Worm (Caenorhabditis elegans) whole organism, L1 larva: ENCODE measurements around the gene Y42H9AR.1.

ENCODE experiments used
- C04F5.9 ChIP-seq: sonication (generic microtip); optimal IDR thresholded peaks from 2 replicates; lab custom pipeline; 2016; ENCODE audit warnings: missing genetic modification characterization, missing compliant biosample characterization
- C16A3.4 ChIP-seq: fragments of 150-350 bp; optimal IDR thresholded peaks from 2 replicates; lab custom pipeline; 2014; ENCODE audit warnings: missing biosample characterization, missing genetic modification characterization
- C34B4.2 ChIP-seq: sonication (generic microtip); optimal IDR thresholded peaks from 2 replicates; lab custom pipeline; 2017; ENCODE audit warnings: mild to moderate bottlenecking, missing genetic modification characterization, missing compliant biosample characterization
- ama-1 ChIP-seq: fragments of 150-350 bp; optimal IDR thresholded peaks from 2 replicates; lab custom pipeline; 2014
- ceh-63 ChIP-seq: fragments of 200-800 bp; sonication (Bioruptor generic); optimal IDR thresholded peaks from 2 replicates; lab custom pipeline; 2018; ENCODE audit warnings: mild to moderate bottlenecking, missing genetic modification characterization, missing compliant biosample characterization
- ceh-90 ChIP-seq: sonication (generic microtip); optimal IDR thresholded peaks from 2 replicates; lab custom pipeline; 2016; ENCODE audit warnings: missing genetic modification characterization, missing compliant biosample characterization
- ces-1 ChIP-seq: fragments of 150-350 bp; optimal IDR thresholded peaks from 2 replicates; lab custom pipeline; 2014; ENCODE audit warnings: missing biosample characterization, missing genetic modification reagents, missing genetic modification characterization
- dsc-1 ChIP-seq: sonication (generic microtip); optimal IDR thresholded peaks from 2 replicates; lab custom pipeline; 2016; ENCODE audit warnings: mild to moderate bottlenecking, missing genetic modification characterization, missing compliant biosample characterization
- efl-1 ChIP-seq, 4 experiments: fragments of 150-350 bp; optimal IDR thresholded peaks in 3 of 4; peaks in 1 of 4; 1 replicate in 1 of 4; 2 replicates in 3 of 4; lab custom pipeline; 2014; ENCODE audit warnings: missing biosample characterization in 2 of 4, missing genetic modification characterization in 2 of 4, missing genetic modification reagents in 2 of 4
- elt-2 ChIP-seq: sonication (generic microtip); optimal IDR thresholded peaks from 2 replicates; lab custom pipeline; 2016; ENCODE audit warnings: missing genetic modification characterization, mild to moderate bottlenecking, inconsistent platforms, missing compliant biosample characterization, missing genetic modification reagents
- elt-3 ChIP-seq, 6 experiments: fragments of 150-350 bp in 1 of 6; sonication (generic microtip); optimal IDR thresholded peaks; 2 replicates each; lab custom pipeline; 2017 to 2018; ENCODE audit warnings: missing biosample characterization in 6 of 6, missing genetic modification characterization in 6 of 6, inconsistent platforms in 1 of 6
- fkh-10 ChIP-seq: sonication (generic microtip); optimal IDR thresholded peaks from 2 replicates; lab custom pipeline; 2017; ENCODE audit warnings: missing biosample characterization, missing genetic modification reagents, missing genetic modification characterization
- hlh-17 ChIP-seq: fragments of 200-800 bp; sonication (Bioruptor generic); optimal IDR thresholded peaks from 2 replicates; lab custom pipeline; 2018; ENCODE audit warnings: missing genetic modification characterization, mild to moderate bottlenecking, missing compliant biosample characterization, moderate library complexity, borderline replicate concordance
- lin-39 ChIP-seq: fragments of 150-350 bp; optimal IDR thresholded peaks from 2 replicates; lab custom pipeline; 2014; ENCODE audit warnings: missing biosample characterization, missing genetic modification reagents, missing genetic modification characterization
- lir-3 ChIP-seq: sonication (generic microtip); optimal IDR thresholded peaks from 2 replicates; lab custom pipeline; 2016; ENCODE audit warnings: mild to moderate bottlenecking, missing genetic modification characterization, moderate library complexity, missing compliant biosample characterization; ENCODE audit not compliant: poor library complexity
- lsy-2 ChIP-seq, 2 experiments: fragments of 150-350 bp; optimal IDR thresholded peaks; 2 replicates each; lab custom pipeline; 2014; ENCODE audit warnings: missing biosample characterization in 2 of 2, missing genetic modification characterization in 2 of 2
- mab-9 ChIP-seq: fragments of 200-800 bp; sonication (Bioruptor generic); IDR thresholded peaks from 2 replicates; pipeline ENCODE4 v1.3.6; 2022; ENCODE audit warnings: missing genetic modification reagents, missing genetic modification characterization, missing compliant biosample characterization
- mdl-1 ChIP-seq, 2 experiments: fragments of 150-350 bp; optimal IDR thresholded peaks; 2 replicates each; lab custom pipeline; 2014 to 2017; ENCODE audit warnings: missing biosample characterization in 2 of 2, missing genetic modification characterization in 2 of 2, inconsistent platforms in 1 of 2
- nhr-47 ChIP-seq: sonication (generic microtip); optimal IDR thresholded peaks from 2 replicates; lab custom pipeline; 2016; ENCODE audit warnings: mild to moderate bottlenecking, missing genetic modification characterization, moderate library complexity, missing compliant biosample characterization
- nhr-76 ChIP-seq: sonication (generic microtip); optimal IDR thresholded peaks from 2 replicates; lab custom pipeline; 2017; ENCODE audit warnings: missing biosample characterization, missing genetic modification characterization
- pag-3 ChIP-seq: sonication (generic microtip); optimal IDR thresholded peaks from 2 replicates; lab custom pipeline; 2017; ENCODE audit warnings: missing genetic modification characterization, mild to moderate bottlenecking, missing compliant biosample characterization, antibody characterized with exemption, borderline replicate concordance; ENCODE audit not compliant: insufficient read depth
- skn-1 ChIP-seq: fragments of 150-350 bp; optimal IDR thresholded peaks from 2 replicates; lab custom pipeline; 2014; ENCODE audit warnings: missing biosample characterization, missing genetic modification characterization
- snpc-4 ChIP-seq: fragments of 150-350 bp; optimal IDR thresholded peaks from 2 replicates; lab custom pipeline; 2014; ENCODE audit warnings: missing biosample characterization, missing genetic modification characterization
- sox-4 ChIP-seq: sonication (generic microtip); optimal IDR thresholded peaks from 2 replicates; lab custom pipeline; 2016; ENCODE audit warnings: missing genetic modification characterization, missing compliant biosample characterization
- sptf-1 ChIP-seq: fragments of 150-350 bp; optimal IDR thresholded peaks from 2 replicates; lab custom pipeline; 2014; ENCODE audit warnings: missing biosample characterization, missing genetic modification characterization
- tlp-1 ChIP-seq: fragments of 150-350 bp; optimal IDR thresholded peaks from 2 replicates; lab custom pipeline; 2014; ENCODE audit warnings: missing biosample characterization, missing genetic modification characterization
- unc-130 ChIP-seq: fragments of 150-350 bp; optimal IDR thresholded peaks from 2 replicates; lab custom pipeline; 2017; ENCODE audit warnings: missing biosample characterization, missing genetic modification characterization, inconsistent platforms
- unc-62 ChIP-seq: fragments of 150-350 bp; optimal IDR thresholded peaks from 2 replicates; lab custom pipeline; 2014; ENCODE audit warnings: missing biosample characterization, missing genetic modification reagents, missing genetic modification characterization
- unc-86 ChIP-seq: sonication (generic microtip); optimal IDR thresholded peaks from 2 replicates; lab custom pipeline; 2016; ENCODE audit warnings: missing genetic modification characterization, missing compliant biosample characterization
- ztf-11 ChIP-seq, 2 experiments: sonication (generic microtip); optimal IDR thresholded peaks; 2 replicates each; lab custom pipeline; 2016 to 2017; ENCODE audit warnings: missing genetic modification characterization in 2 of 2, missing biosample characterization in 1 of 2, missing compliant biosample characterization in 1 of 2

Y42H9AR.1 gene

ce11 chrIV:8152145-8152544 is 39.0 kb downstream of the Y42H9AR.1 start, which contains the start of gene faah-2:
faah-2 (plus strand) TSS chrIV:8152445.
- TF ChIP-seq ceh-63 (GFP tag; lab: Kevin White, UChicago) (no peak), mab-9 (GFP tag; lab: Robert Waterston, UW) (no peak), tlp-1 (tag; lab: Kevin White, UChicago) (no peak), unc-130 (tag; lab: Kevin White, UChicago) (no peak), mdl-1 (tag; optimal IDR thresholded peaks at IDR 0.05; lab: Kevin White, UChicago) (no peak), fkh-10 (no peak), elt-2 (no peak), hlh-17 (no peak)

DNA sequence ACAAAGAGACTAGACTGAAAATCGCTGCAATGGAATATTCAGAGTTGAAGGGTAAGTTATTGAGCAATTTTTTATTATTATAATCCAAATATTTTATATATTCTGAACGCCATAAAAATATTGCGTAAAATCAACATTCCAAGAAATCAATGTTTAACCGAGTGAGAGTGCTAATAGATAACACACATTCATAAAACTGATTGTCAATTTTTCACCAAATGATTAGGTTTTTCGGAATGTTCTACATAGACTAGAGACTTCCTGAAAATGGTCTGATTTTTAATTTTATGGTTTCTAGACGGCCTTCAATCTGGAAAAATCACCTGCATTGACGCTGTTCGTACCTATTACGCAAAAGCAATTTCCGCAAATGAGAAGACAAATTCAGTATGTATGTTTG is 39.5 kb downstream of the Y42H9AR.1 start:
- TF ChIP-seq nhr-47 (tag; lab: Kevin White, UChicago) (no peak), unc-86 (tag; lab: Kevin White, UChicago) (no peak), elt-2 (peak; percentile 37)

ce11 chrIV:8153163-8153562 is 40.0 kb downstream of the Y42H9AR.1 start:
- TF ChIP-seq elt-2: no peak
- no peak for TF ChIP-seq efl-1 (optimal IDR thresholded peaks at IDR 0.05; lab: Kevin White, UChicago)
- TF ChIP-seq efl-1 (GFP tag; optimal IDR thresholded peaks at IDR 0.05 in 1 of 2; lab: Kevin White, UChicago): peak in 1 of 2 experiments; percentile 14
- no peak for TF ChIP-seq ceh-90 (tag; lab: Kevin White, UChicago)

- TF ChIP-seq C16A3.4 (tag; lab: Kevin White, UChicago) (no peak), unc-62 (GFP tag; lab: Kevin White, UChicago) (no peak), C04F5.9 (no peak), unc-130 (tag; lab: Kevin White, UChicago) (no peak), hlh-17 (no peak), ztf-11 (tag; optimal IDR thresholded peaks at IDR 0.05; lab: Kevin White, UChicago) (no peak), ama-1 (no peak)
Observed at ce11 chrIV:8154966-8155365, 41.8 kb downstream of the Y42H9AR.1 start.

ce11 chrIV:8157161-8157560 is 44.0 kb downstream of the Y42H9AR.1 start, which contains the start of gene B0218.5:
B0218.5 (minus strand) TSS chrIV:8157261.
- TF ChIP-seq snpc-4 (tag; lab: Kevin White, UChicago) (no peak), mdl-1 (tag; optimal IDR thresholded peaks at IDR 0.05; lab: Kevin White, UChicago) (no peak), skn-1 (tag; lab: Kevin White, UChicago) (no peak), pag-3 (no peak), ceh-63 (GFP tag; lab: Kevin White, UChicago) (no peak), efl-1 (optimal IDR thresholded peaks at IDR 0.05; lab: Kevin White, UChicago) (no peak), efl-1 (GFP tag; optimal IDR thresholded peaks at IDR 0.05 in 1 of 2; lab: Kevin White, UChicago) (no peak), ces-1 (GFP tag; lab: Kevin White, UChicago) (no peak), lir-3 (tag; lab: Kevin White, UChicago) (no peak), C34B4.2 (tag; lab: Kevin White, UChicago) (no peak), nhr-76 (no peak), lin-39 (no peak)

DNA sequence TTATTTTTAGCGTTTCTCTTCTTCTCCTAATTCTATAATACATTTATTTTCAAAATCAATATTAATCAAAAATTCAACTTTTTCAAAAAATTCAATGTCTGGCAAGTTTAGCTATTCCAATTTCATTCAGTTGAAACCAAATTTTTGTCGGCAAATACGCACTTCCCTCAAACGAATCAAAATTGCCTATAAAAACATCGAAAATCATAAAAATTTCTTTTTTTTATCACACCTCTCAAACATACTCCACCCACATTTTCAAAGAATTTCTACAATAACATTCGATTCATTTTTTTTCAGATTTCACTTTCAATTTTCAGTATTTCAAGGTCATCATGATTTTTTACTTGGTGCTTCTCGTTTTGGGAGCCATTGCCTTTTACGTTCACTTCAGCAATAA is 45.9 kb downstream of the Y42H9AR.1 start, which contains the start of gene faah-1:
faah-1 (plus strand) TSS at position 301 of the 400 bp plus-strand sequence.
- TF ChIP-seq sox-4 (tag; lab: Kevin White, UChicago) (no peak), sptf-1 (tag; lab: Kevin White, UChicago) (no peak), dsc-1 (tag; lab: Kevin White, UChicago) (no peak), lsy-2 (tag; optimal IDR thresholded peaks at IDR 0.05; lab: Kevin White, UChicago) (no peak)

DNA sequence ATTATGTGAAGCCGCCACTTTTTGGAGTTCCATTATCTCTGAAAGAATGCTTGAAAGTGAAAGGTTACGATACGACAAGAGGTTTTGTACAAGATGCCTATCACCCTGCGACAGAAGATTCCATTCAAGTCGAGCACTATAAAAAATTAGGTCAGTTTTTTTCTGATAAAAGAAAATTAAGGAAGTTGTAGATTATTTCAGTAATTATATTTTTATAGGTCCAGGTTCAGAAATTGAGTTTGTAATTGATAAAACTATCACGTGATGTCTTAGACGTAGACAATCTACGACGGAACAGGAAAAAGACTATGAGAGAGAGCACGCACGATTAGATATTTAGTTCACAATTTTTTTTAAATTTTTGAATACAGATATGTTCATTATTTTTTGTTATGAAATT is 46.8 kb downstream of the Y42H9AR.1 start:
- TF ChIP-seq elt-3 (tag; optimal IDR thresholded peaks at IDR 0.05; lab: Kevin White, UChicago) (no peak), elt-2 (peak; percentile 61)
